Worm (Caenorhabditis elegans) whole organism, L2 larva: ENCODE data around the gene Y55F3BR.1.

Source experiments
- C34F6.9 ChIP-seq: fragments of 150-350 bp; optimal IDR thresholded peaks from 2 replicates; lab custom pipeline; 2014; ENCODE audit warnings: missing biosample characterization, missing genetic modification characterization
- F13H6.1 ChIP-seq: sonication (generic microtip); optimal IDR thresholded peaks from 2 replicates; lab custom pipeline; 2016; ENCODE audit warnings: missing genetic modification characterization, missing compliant biosample characterization
- R02D3.7 ChIP-seq: fragments of 150-350 bp; optimal IDR thresholded peaks from 2 replicates; lab custom pipeline; 2014; ENCODE audit warnings: missing biosample characterization, missing genetic modification characterization
- alr-1 ChIP-seq: fragments of 150-350 bp; optimal IDR thresholded peaks from 2 replicates; lab custom pipeline; 2014; ENCODE audit warnings: missing biosample characterization, missing genetic modification characterization
- aly-2 ChIP-seq: fragments of 150-350 bp; optimal IDR thresholded peaks from 2 replicates; lab custom pipeline; 2014; ENCODE audit warnings: missing biosample characterization, missing genetic modification characterization
- ama-1 ChIP-seq: fragments of 150-350 bp; optimal IDR thresholded peaks from 2 replicates; lab custom pipeline; 2018; ENCODE audit warnings: inconsistent platforms
- ceh-16 ChIP-seq: fragments of 150-350 bp; optimal IDR thresholded peaks from 2 replicates; lab custom pipeline; 2014; ENCODE audit warnings: missing biosample characterization, missing genetic modification characterization
- ceh-82 ChIP-seq: fragments of 150-350 bp; optimal IDR thresholded peaks from 2 replicates; lab custom pipeline; 2014; ENCODE audit warnings: missing biosample characterization, missing genetic modification characterization
- crh-2 ChIP-seq: sonication (generic microtip); optimal IDR thresholded peaks from 2 replicates; lab custom pipeline; 2017; ENCODE audit warnings: missing biosample characterization, missing genetic modification characterization
- egl-27 ChIP-seq: sonication (generic microtip); optimal IDR thresholded peaks from 3 replicates; lab custom pipeline; 2017; ENCODE audit warnings: missing biosample characterization, missing genetic modification reagents, missing genetic modification characterization
- elt-1 ChIP-seq: fragments of 150-350 bp; optimal IDR thresholded peaks from 2 replicates; lab custom pipeline; 2014; ENCODE audit warnings: missing biosample characterization, missing genetic modification characterization
- elt-3 ChIP-seq: sonication (generic microtip); optimal IDR thresholded peaks from 2 replicates; lab custom pipeline; 2017; ENCODE audit warnings: missing biosample characterization, missing genetic modification characterization
- fos-1 ChIP-seq: fragments of 150-350 bp; optimal IDR thresholded peaks from 2 replicates; lab custom pipeline; 2014; ENCODE audit warnings: missing biosample characterization, missing genetic modification characterization
- gmeb-1 ChIP-seq: fragments of 150-350 bp; optimal IDR thresholded peaks from 2 replicates; lab custom pipeline; 2014; ENCODE audit warnings: missing biosample characterization, missing genetic modification characterization
- lin-13 ChIP-seq: fragments of 150-350 bp; optimal IDR thresholded peaks from 2 replicates; lab custom pipeline; 2014; ENCODE audit warnings: missing biosample characterization, missing genetic modification reagents, missing genetic modification characterization
- lin-39 ChIP-seq: fragments of 150-350 bp; optimal IDR thresholded peaks from 2 replicates; lab custom pipeline; 2014; ENCODE audit warnings: missing biosample characterization, missing genetic modification reagents, missing genetic modification characterization
- mab-5 ChIP-seq: fragments of 150-350 bp; optimal IDR thresholded peaks from 2 replicates; lab custom pipeline; 2014; ENCODE audit warnings: missing biosample characterization, missing genetic modification characterization
- mbf-1 ChIP-seq: sonication (generic microtip); optimal IDR thresholded peaks from 2 replicates; lab custom pipeline; 2017; ENCODE audit warnings: missing biosample characterization, missing genetic modification characterization
- nhr-10 ChIP-seq: sonication (generic microtip); optimal IDR thresholded peaks from 2 replicates; lab custom pipeline; 2017; ENCODE audit warnings: missing biosample characterization, missing genetic modification characterization
- nhr-11 ChIP-seq: fragments of 150-350 bp; optimal IDR thresholded peaks from 2 replicates; lab custom pipeline; 2014; ENCODE audit warnings: missing biosample characterization, missing genetic modification characterization
- nhr-12 ChIP-seq: fragments of 150-350 bp; optimal IDR thresholded peaks from 2 replicates; lab custom pipeline; 2014; ENCODE audit warnings: missing biosample characterization, missing genetic modification characterization
- nhr-21 ChIP-seq: fragments of 150-350 bp; optimal IDR thresholded peaks from 2 replicates; lab custom pipeline; 2014; ENCODE audit warnings: missing biosample characterization, missing genetic modification characterization
- nhr-23 ChIP-seq: fragments of 150-350 bp; optimal IDR thresholded peaks from 2 replicates; lab custom pipeline; 2014; ENCODE audit warnings: missing biosample characterization, missing genetic modification reagents, missing genetic modification characterization
- nhr-237 ChIP-seq: fragments of 150-350 bp; optimal IDR thresholded peaks from 2 replicates; lab custom pipeline; 2014; ENCODE audit warnings: missing biosample characterization, missing genetic modification characterization
- nhr-25 ChIP-seq: fragments of 150-350 bp; sonication (generic microtip); optimal IDR thresholded peaks from 3 replicates; lab custom pipeline; 2014; ENCODE audit warnings: missing biosample characterization, missing genetic modification characterization
- nhr-77 ChIP-seq: fragments of 150-350 bp; optimal IDR thresholded peaks from 2 replicates; lab custom pipeline; 2014; ENCODE audit warnings: missing biosample characterization, missing genetic modification characterization
- peb-1 ChIP-seq: fragments of 150-350 bp; optimal IDR thresholded peaks from 2 replicates; lab custom pipeline; 2014; ENCODE audit warnings: missing biosample characterization, missing genetic modification characterization
- sem-4 ChIP-seq: fragments of 150-350 bp; optimal IDR thresholded peaks from 2 replicates; lab custom pipeline; 2014; ENCODE audit warnings: missing biosample characterization, missing genetic modification reagents, missing genetic modification characterization
- sma-9 ChIP-seq, 2 experiments: fragments of 150-350 bp in 1 of 2; sonication (generic microtip) in 1 of 2; optimal IDR thresholded peaks; 2 replicates each; lab custom pipeline; 2014 to 2016; ENCODE audit warnings: missing genetic modification characterization in 2 of 2, mild to moderate bottlenecking in 1 of 2, missing biosample characterization in 1 of 2, missing compliant biosample characterization in 1 of 2, missing genetic modification reagents in 1 of 2, moderate library complexity in 1 of 2
- unc-55 ChIP-seq: fragments of 150-350 bp; sonication (generic microtip); optimal IDR thresholded peaks from 3 replicates; lab custom pipeline; 2014; ENCODE audit warnings: missing biosample characterization, missing genetic modification reagents, missing genetic modification characterization
- unc-62 ChIP-seq: fragments of 150-350 bp; optimal IDR thresholded peaks from 2 replicates; lab custom pipeline; 2014; ENCODE audit warnings: missing biosample characterization, missing genetic modification reagents, missing genetic modification characterization
- zag-1 ChIP-seq: fragments of 150-350 bp; optimal IDR thresholded peaks from 2 replicates; lab custom pipeline; 2014; ENCODE audit warnings: missing biosample characterization, missing genetic modification characterization
- ztf-1 ChIP-seq: fragments of 200-800 bp; sonication (Bioruptor generic); conservative IDR thresholded peaks from 2 replicates; pipeline ENCODE4 v1.3.6; 2022; ENCODE audit warnings: missing genetic modification characterization, missing compliant biosample characterization
- ztf-4 ChIP-seq: fragments of 150-350 bp; optimal IDR thresholded peaks from 2 replicates; lab custom pipeline; 2014; ENCODE audit warnings: missing biosample characterization, missing genetic modification characterization

The Y55F3BR.1 gene

DNA sequence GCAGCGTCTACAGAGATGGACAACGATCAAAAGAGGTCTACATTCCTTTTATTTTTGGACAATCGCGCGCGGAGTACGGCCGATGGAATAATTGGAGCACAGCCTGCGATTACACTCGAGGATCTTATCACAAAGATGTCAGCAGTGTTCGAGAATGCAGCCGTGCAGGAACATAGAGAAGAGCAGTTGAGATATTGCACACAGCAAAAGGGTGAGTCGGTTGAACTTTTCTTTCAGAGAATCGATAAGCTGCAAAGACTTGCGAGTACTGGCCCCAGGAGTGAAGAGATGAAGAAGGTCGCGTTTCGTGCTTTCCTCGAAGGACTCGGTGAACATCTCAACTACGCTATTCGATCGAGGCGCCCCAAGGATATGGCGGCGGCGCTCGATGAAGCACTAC is 40.3 kb downstream of the Y55F3BR.1 start:
- TF ChIP-seq ama-1 (no peak), fos-1 (tag; lab: Kevin White, UChicago) (no peak), ztf-1 (GFP tag; lab: Robert Waterston, UW) (no peak)
- TF ChIP-seq, all 48 proteins: peak for 0

- TF ChIP-seq gmeb-1 (tag; lab: Kevin White, UChicago): no peak
- no peak for TF ChIP-seq elt-3 (tag; lab: Kevin White, UChicago)
- no peak for TF ChIP-seq C34F6.9 (tag; lab: Kevin White, UChicago)
- TF ChIP-seq nhr-237: no peak
- TF ChIP-seq F13H6.1 (tag; lab: Kevin White, UChicago): no peak
- no peak for TF ChIP-seq zag-1 (tag; lab: Kevin White, UChicago)
- no peak for TF ChIP-seq lin-13
- no peak for TF ChIP-seq nhr-10 (tag; lab: Kevin White, UChicago)
- TF ChIP-seq alr-1 (tag; lab: Kevin White, UChicago): no peak
- TF ChIP-seq ztf-4 (tag; lab: Kevin White, UChicago): no peak
- TF ChIP-seq unc-62 (GFP tag; lab: Kevin White, UChicago): no peak
- no peak for TF ChIP-seq crh-2
- TF ChIP-seq peb-1: no peak
- no peak for TF ChIP-seq nhr-77 (tag; lab: Kevin White, UChicago)
- TF ChIP-seq mab-5 (tag; lab: Kevin White, UChicago): no peak
- no peak for TF ChIP-seq egl-27 (tag; lab: Kevin White, UChicago)
- TF ChIP-seq ama-1: no peak
These were observed 43.0 kb downstream of the Y55F3BR.1 start for ce11 chrIV:917640-918039.

- TF ChIP-seq mbf-1 (tag; lab: Kevin White, UChicago) (no peak), R02D3.7 (tag; lab: Kevin White, UChicago) (no peak), nhr-11 (no peak), nhr-21 (tag; lab: Kevin White, UChicago) (no peak), peb-1 (no peak), gmeb-1 (tag; lab: Kevin White, UChicago) (no peak), nhr-12 (tag; lab: Kevin White, UChicago) (no peak), unc-55 (GFP tag; lab: Kevin White, UChicago) (no peak), ztf-1 (GFP tag; lab: Robert Waterston, UW) (no peak), nhr-237 (no peak), nhr-23 (tag; lab: Kevin White, UChicago) (no peak), alr-1 (tag; lab: Kevin White, UChicago) (no peak), ceh-16 (tag; lab: Kevin White, UChicago) (no peak), nhr-10 (tag; lab: Kevin White, UChicago) (no peak)
These were observed 45.1 kb downstream of the Y55F3BR.1 start, which contains the start of gene F58H7.5 for ce11 chrIV:919690-920089. Gene F58H7.5, plus strand, starts transcription at chrIV:919990.

DNA sequence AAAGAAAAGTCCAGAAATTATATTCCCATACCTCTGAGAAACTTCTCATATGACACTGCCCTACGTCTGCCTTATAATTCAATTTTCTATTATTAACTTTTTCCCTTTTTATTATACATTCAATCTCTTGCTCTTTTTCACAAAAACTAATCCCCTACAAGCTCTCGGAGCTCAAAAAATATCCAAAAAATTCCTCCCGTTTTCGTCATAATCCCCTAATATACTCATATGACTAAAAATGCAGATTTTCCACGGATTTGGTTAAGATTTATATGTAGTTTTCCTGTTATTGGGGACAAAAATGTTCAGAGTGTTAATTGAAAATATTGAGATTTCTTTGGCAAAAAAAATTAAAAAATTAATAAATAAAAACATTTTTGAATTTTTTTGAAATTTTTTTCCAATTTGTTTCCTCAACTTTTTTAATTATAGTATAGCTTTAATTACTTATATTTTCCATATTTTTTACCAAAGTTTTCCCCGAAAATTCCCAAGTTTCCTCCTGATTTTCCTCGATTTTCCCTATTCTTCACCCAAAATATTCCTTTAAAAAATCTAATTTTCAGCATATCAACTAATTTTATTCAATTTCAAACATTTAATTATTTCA is 49.8 kb downstream of the Y55F3BR.1 start, which contains the start of gene lgc-30:
lgc-30 (plus strand) TSS at position 560 of the 610 bp plus-strand sequence.
- TF ChIP-seq unc-55 (GFP tag; lab: Kevin White, UChicago): no peak
- no peak for TF ChIP-seq peb-1
- TF ChIP-seq mab-5 (tag; lab: Kevin White, UChicago): no peak
- no peak for TF ChIP-seq ceh-16 (tag; lab: Kevin White, UChicago)
- TF ChIP-seq sem-4 (tag; lab: Kevin White, UChicago): no peak
- TF ChIP-seq sma-9 (GFP tag; optimal IDR thresholded peaks at IDR 0.05; lab: Kevin White, UChicago): no peak
- TF ChIP-seq sma-9 (tag; optimal IDR thresholded peaks at IDR 0.05; lab: Kevin White, UChicago): no peak
- no peak for TF ChIP-seq aly-2 (tag; lab: Kevin White, UChicago)
- TF ChIP-seq unc-62 (GFP tag; lab: Kevin White, UChicago): no peak

ce11 chrIV:927510-927909 is 52.9 kb downstream of the Y55F3BR.1 start:
- TF ChIP-seq ceh-82 (tag; lab: Kevin White, UChicago) (no peak), nhr-12 (tag; lab: Kevin White, UChicago) (no peak), nhr-11 (no peak), nhr-25 (no peak), lin-39 (tag; lab: Kevin White, UChicago) (no peak), lin-13 (no peak), elt-1 (tag; lab: Kevin White, UChicago) (no peak)
